Fruit fly (Drosophila melanogaster) whole organism, embryonic: ENCODE data around the gene CG12947.
A peak's percentile ranks its signal among the peaks of the same experiment; 100 is the strongest.

Source experiments
- CG10209 ChIP-seq: fragments of 200-800 bp; sonication (Bioruptor generic); optimal IDR thresholded peaks from 3 replicates; lab custom pipeline; 2017; ENCODE audit warnings: missing biosample characterization, mild to moderate bottlenecking, missing genetic modification characterization, missing genetic modification reagents
- CG10431 ChIP-seq: fragments of 200-800 bp; sonication (Bioruptor generic); optimal IDR thresholded peaks from 3 replicates; lab custom pipeline; 2018; ENCODE audit warnings: missing biosample characterization, mild to moderate bottlenecking, missing genetic modification characterization
- CG11456 ChIP-seq: fragments of 200-800 bp; sonication (Bioruptor generic); IDR thresholded peaks from 3 replicates; pipeline ENCODE4 v1.3.6; 2022; ENCODE audit warnings: missing biosample characterization, missing genetic modification characterization
- CG11723 ChIP-seq: fragments of 200-800 bp; sonication (Bioruptor generic); optimal IDR thresholded peaks from 2 replicates; lab custom pipeline; 2017; ENCODE audit warnings: missing biosample characterization, mild to moderate bottlenecking, missing genetic modification characterization
- CG12236 ChIP-seq: fragments of 200-800 bp; sonication (Bioruptor generic); optimal IDR thresholded peaks from 2 replicates; lab custom pipeline; 2016; ENCODE audit warnings: missing biosample characterization, missing genetic modification characterization
- CG12299 ChIP-seq: fragments of 200-800 bp; sonication (Bioruptor generic); optimal IDR thresholded peaks from 2 replicates; lab custom pipeline; 2018; ENCODE audit warnings: missing biosample characterization, mild to moderate bottlenecking, missing genetic modification characterization
- CG1233 ChIP-seq: fragments of 200-800 bp; sonication (Bioruptor generic); optimal IDR thresholded peaks from 4 replicates; lab custom pipeline; 2018; ENCODE audit warnings: missing biosample characterization, mild to moderate bottlenecking, missing genetic modification characterization
- CG12769 ChIP-seq: fragments of 200-800 bp; sonication (Bioruptor generic); optimal IDR thresholded peaks from 2 replicates; lab custom pipeline; 2019; ENCODE audit warnings: missing biosample characterization, mild to moderate bottlenecking, missing genetic modification characterization, moderate library complexity
- CG13296 ChIP-seq: fragments of 200-800 bp; sonication (Bioruptor generic); optimal IDR thresholded peaks from 3 replicates; lab custom pipeline; 2018; ENCODE audit warnings: missing biosample characterization, mild to moderate bottlenecking, missing genetic modification characterization
- CG14014 ChIP-seq: fragments of 200-800 bp; sonication (Bioruptor generic); IDR thresholded peaks from 2 replicates; pipeline ENCODE4 v1.3.6; 2022; ENCODE audit warnings: missing biosample characterization, missing genetic modification characterization
- CG15011 ChIP-seq: fragments of 200-800 bp; sonication (Bioruptor generic); optimal IDR thresholded peaks from 3 replicates; lab custom pipeline; 2018; ENCODE audit warnings: missing biosample characterization, mild to moderate bottlenecking, missing genetic modification characterization
- CG18599 ChIP-seq: fragments of 200-800 bp; sonication (Bioruptor generic); optimal IDR thresholded peaks from 3 replicates; lab custom pipeline; 2017; ENCODE audit warnings: missing biosample characterization, missing genetic modification characterization, mild to moderate bottlenecking, moderate library complexity, missing genetic modification reagents
- CG2116 ChIP-seq: fragments of 200-800 bp; sonication (Bioruptor generic); optimal IDR thresholded peaks from 3 replicates; lab custom pipeline; 2018; ENCODE audit warnings: missing biosample characterization, mild to moderate bottlenecking, missing genetic modification characterization
- CG2889 ChIP-seq: fragments of 200-800 bp; sonication (Bioruptor generic); IDR thresholded peaks from 3 replicates; pipeline ENCODE4 v1.3.6; 2022; ENCODE audit warnings: missing biosample characterization, missing genetic modification characterization
- CG30403 ChIP-seq: fragments of 200-800 bp; sonication (Bioruptor generic); optimal IDR thresholded peaks from 3 replicates; lab custom pipeline; 2016; ENCODE audit warnings: missing biosample characterization, missing genetic modification characterization
- CG3163 ChIP-seq: fragments of 200-800 bp; sonication (Bioruptor generic); optimal IDR thresholded peaks from 3 replicates; lab custom pipeline; 2016; ENCODE audit warnings: missing biosample characterization, missing genetic modification characterization
- CG43689 ChIP-seq: fragments of 200-800 bp; sonication (Bioruptor generic); IDR thresholded peaks from 2 replicates; pipeline ENCODE4 v1.3.6; 2022; ENCODE audit warnings: missing biosample characterization, missing genetic modification characterization
- CG4730 ChIP-seq: fragments of 200-800 bp; sonication (Bioruptor generic); IDR thresholded peaks from 2 replicates; pipeline ENCODE4 v1.3.6; 2022; ENCODE audit warnings: missing biosample characterization, missing genetic modification characterization
- CG4820 ChIP-seq: fragments of 200-800 bp; sonication (Bioruptor generic); optimal IDR thresholded peaks from 3 replicates; lab custom pipeline; 2016; ENCODE audit warnings: missing biosample characterization, missing genetic modification characterization
- CG6654 ChIP-seq: fragments of 200-800 bp; sonication (Bioruptor generic); optimal IDR thresholded peaks from 2 replicates; lab custom pipeline; 2017; ENCODE audit warnings: missing biosample characterization, mild to moderate bottlenecking, missing genetic modification characterization
- Chrac-16 ChIP-seq: fragments of 200-800 bp; sonication (Bioruptor generic); optimal IDR thresholded peaks from 3 replicates; lab custom pipeline; 2016; ENCODE audit warnings: missing biosample characterization, missing genetic modification characterization
- Dip3 ChIP-seq: fragments of 200-800 bp; sonication (Bioruptor generic); optimal IDR thresholded peaks from 3 replicates; lab custom pipeline; 2016; ENCODE audit warnings: missing biosample characterization, missing genetic modification characterization
- Drgx ChIP-seq: fragments of 200-800 bp; sonication (Bioruptor generic); IDR thresholded peaks from 2 replicates; pipeline ENCODE4 v1.3.6; 2022; ENCODE audit warnings: missing biosample characterization, missing genetic modification characterization
- E2f2 ChIP-seq: fragments of 200-800 bp; sonication (Bioruptor generic); IDR thresholded peaks from 2 replicates; pipeline ENCODE4 v1.3.6; 2022; ENCODE audit warnings: missing biosample characterization, missing genetic modification characterization
- HHEX ChIP-seq: fragments of 200-800 bp; sonication (Bioruptor generic); optimal IDR thresholded peaks from 3 replicates; lab custom pipeline; 2017; ENCODE audit warnings: missing biosample characterization, mild to moderate bottlenecking, missing genetic modification characterization, missing genetic modification reagents
- Lim3 ChIP-seq: fragments of 200-800 bp; sonication (Bioruptor generic); IDR thresholded peaks from 2 replicates; pipeline ENCODE4 v1.3.6; 2022; ENCODE audit warnings: missing biosample characterization, missing genetic modification characterization
- Med ChIP-seq: fragments of 200-800 bp; sonication (Bioruptor generic); peaks from one replicate; lab custom pipeline; 2016; ENCODE audit warnings: missing biosample characterization, missing genetic modification characterization, mild to moderate bottlenecking, inconsistent platforms, moderate library complexity
- NFAT ChIP-seq: fragments of 200-800 bp; sonication (Bioruptor generic); IDR thresholded peaks from 2 replicates; pipeline ENCODE4 v1.3.6; 2022; ENCODE audit warnings: missing biosample characterization, missing genetic modification characterization
- Nf-YC ChIP-seq: fragments of 200-800 bp; optimal IDR thresholded peaks from 3 replicates; lab custom pipeline; 2019; ENCODE audit warnings: missing biosample characterization, mild to moderate bottlenecking, missing genetic modification characterization, moderate library complexity
- Pdp1 ChIP-seq, 2 experiments: fragments of 200-800 bp; sonication (Bioruptor generic); optimal IDR thresholded peaks; 3 replicates each; lab custom pipeline; 2016; ENCODE audit warnings: missing biosample characterization in 2 of 2, missing genetic modification characterization in 2 of 2, mild to moderate bottlenecking in 1 of 2, moderate library complexity in 1 of 2
- Ptx1 ChIP-seq: fragments of 200-800 bp; sonication (Bioruptor generic); IDR thresholded peaks from 2 replicates; pipeline ENCODE4 v1.3.6; 2022; ENCODE audit warnings: missing biosample characterization, missing genetic modification characterization
- Rx ChIP-seq: fragments of 200-800 bp; sonication (Bioruptor generic); IDR thresholded peaks from 2 replicates; pipeline ENCODE4 v1.3.6; 2022; ENCODE audit warnings: missing biosample characterization, missing genetic modification characterization
- Side ChIP-seq: fragments of 200-800 bp; sonication (Bioruptor generic); optimal IDR thresholded peaks from 2 replicates; lab custom pipeline; 2016; ENCODE audit warnings: missing biosample characterization, missing genetic modification characterization
- Sin3A ChIP-seq: fragments of >200 bp; optimal IDR thresholded peaks from 2 replicates; lab custom pipeline; 2018
- Sox100B ChIP-seq: fragments of 200-800 bp; sonication (Bioruptor generic); optimal IDR thresholded peaks from 3 replicates; lab custom pipeline; 2018; ENCODE audit warnings: missing biosample characterization, mild to moderate bottlenecking, missing genetic modification characterization
- Trl ChIP-seq, 3 experiments: fragments of >200 bp in 2 of 3; fragments of 200-800 bp in 1 of 3; sonication (Bioruptor generic) in 1 of 3; optimal IDR thresholded peaks; 2 replicates in 1 of 3; 3 replicates in 2 of 3; lab custom pipeline; 2016 to 2017; ENCODE audit warnings: missing biosample characterization in 1 of 3, missing genetic modification characterization in 1 of 3
- bcd ChIP-seq: fragments of 200-800 bp; sonication (Bioruptor generic); optimal IDR thresholded peaks from 2 replicates; lab custom pipeline; 2017; ENCODE audit warnings: missing biosample characterization, mild to moderate bottlenecking, missing genetic modification characterization
- ftz-f1 ChIP-seq: fragments of 200-800 bp; sonication (Bioruptor generic); optimal IDR thresholded peaks from 2 replicates; lab custom pipeline; 2016; ENCODE audit warnings: missing biosample characterization, missing genetic modification characterization
- gfzf ChIP-seq: fragments of 200-800 bp; sonication (Bioruptor generic); optimal IDR thresholded peaks from 2 replicates; lab custom pipeline; 2016; ENCODE audit warnings: missing biosample characterization, mild to moderate bottlenecking, missing genetic modification characterization, moderate library complexity
- hb ChIP-seq: fragments of 200-800 bp; sonication (Bioruptor generic); IDR thresholded peaks from 3 replicates; pipeline ENCODE4 v1.3.6; 2022; ENCODE audit warnings: missing biosample characterization, missing genetic modification characterization; ENCODE audit not compliant: partially characterized antibody
- klu ChIP-seq: fragments of 200-800 bp; sonication (Bioruptor generic); IDR thresholded peaks from 2 replicates; pipeline ENCODE4 v1.3.6; 2022; ENCODE audit warnings: missing biosample characterization, missing genetic modification characterization
- lbe ChIP-seq: fragments of 200-800 bp; sonication (Bioruptor generic); optimal IDR thresholded peaks from 2 replicates; lab custom pipeline; 2016; ENCODE audit warnings: missing biosample characterization, mild to moderate bottlenecking, missing genetic modification characterization
- luna ChIP-seq: fragments of 200-800 bp; sonication (Bioruptor generic); optimal IDR thresholded peaks from 2 replicates; lab custom pipeline; 2016; ENCODE audit warnings: missing biosample characterization, missing genetic modification characterization
- nerfin-2 ChIP-seq: fragments of 200-800 bp; sonication (Bioruptor generic); IDR thresholded peaks from 2 replicates; pipeline ENCODE4 v1.3.6; 2022; ENCODE audit warnings: missing biosample characterization, missing genetic modification characterization; ENCODE audit not compliant: partially characterized antibody
- nom ChIP-seq: fragments of 200-800 bp; sonication (Bioruptor generic); optimal IDR thresholded peaks from 2 replicates; lab custom pipeline; 2017; ENCODE audit warnings: missing biosample characterization, missing genetic modification characterization, mild to moderate bottlenecking, moderate library complexity, missing genetic modification reagents
- pb ChIP-seq: fragments of 200-800 bp; sonication (Bioruptor generic); optimal IDR thresholded peaks from 3 replicates; lab custom pipeline; 2016; ENCODE audit warnings: missing biosample characterization, missing genetic modification characterization
- pzg ChIP-seq: fragments of 200-800 bp; sonication (Bioruptor generic); optimal IDR thresholded peaks from 3 replicates; lab custom pipeline; 2018; ENCODE audit warnings: missing biosample characterization, mild to moderate bottlenecking, missing genetic modification characterization, moderate library complexity
- sens-2 ChIP-seq: fragments of 200-800 bp; sonication (Bioruptor generic); IDR thresholded peaks from 2 replicates; pipeline ENCODE4 v1.3.6; 2022; ENCODE audit warnings: missing biosample characterization, missing genetic modification characterization
- slbo ChIP-seq: fragments of 200-800 bp; sonication (Bioruptor generic); IDR thresholded peaks from 2 replicates; pipeline ENCODE4 v1.3.6; 2022; ENCODE audit warnings: missing biosample characterization, missing genetic modification characterization
- tap ChIP-seq: fragments of 200-800 bp; optimal IDR thresholded peaks from 3 replicates; lab custom pipeline; 2019; ENCODE audit warnings: missing biosample characterization, mild to moderate bottlenecking, missing genetic modification characterization, moderate library complexity
- tna ChIP-seq: fragments of 200-800 bp; sonication (Bioruptor generic); IDR thresholded peaks from 2 replicates; pipeline ENCODE4 v1.3.6; 2022; ENCODE audit warnings: missing biosample characterization, missing genetic modification characterization; ENCODE audit not compliant: partially characterized antibody
- vvl ChIP-seq: fragments of 200-800 bp; sonication (Bioruptor generic); IDR thresholded peaks from 2 replicates; pipeline ENCODE4 v1.3.6; 2022; ENCODE audit warnings: missing biosample characterization, missing genetic modification characterization
- yki ChIP-seq: fragments of >200 bp; optimal IDR thresholded peaks from 3 replicates; lab custom pipeline; 2018

Gene CG12947

dm6 chr3R:9770127-9770526 is 9.7 kb upstream of the CG12947 start (continued):
- TF ChIP-seq Sin3A (lab: Kevin White, UChicago) (no peak), Trl (optimal IDR thresholded peaks at IDR 0.05; lab: Kevin White, UChicago) (peak in 1 of 2 experiments; percentile 56), Trl (GFP tag; optimal IDR thresholded peaks at IDR 0.05; lab: Kevin White, UChicago) (no peak), tap (tag; lab: Kevin White, UChicago) (no peak), Med (peak; percentile 51), CG4730 (no peak), CG3163 (GFP tag; lab: Kevin White, UChicago) (no peak), CG18599 (GFP tag; lab: Kevin White, UChicago) (no peak), E2f2 (no peak), CG43689 (GFP tag; lab: Robert Waterston, UW) (no peak), vvl (GFP tag; lab: Robert Waterston, UW) (no peak), CG12769 (tag; lab: Kevin White, UChicago) (peak; percentile 80), CG30403 (no peak), hb (GFP tag; lab: Robert Waterston, UW) (no peak), CG10431 (GFP tag; lab: Kevin White, UChicago) (no peak), slbo (GFP tag; lab: Robert Waterston, UW) (no peak), gfzf (GFP tag; lab: Kevin White, UChicago) (no peak), klu (GFP tag; lab: Robert Waterston, UW) (no peak), CG4820 (GFP tag; lab: Kevin White, UChicago) (no peak), CG13296 (no peak), pb (no peak), CG11456 (GFP tag; lab: Robert Waterston, UW) (no peak), bcd (no peak), Side (GFP tag; lab: Kevin White, UChicago) (no peak), NFAT (GFP tag; lab: Robert Waterston, UW) (no peak), nerfin-2 (GFP tag; lab: Robert Waterston, UW) (no peak), CG15011 (no peak), pzg (GFP tag; lab: Kevin White, UChicago) (no peak), HHEX (GFP tag; lab: Kevin White, UChicago) (no peak), Chrac-16 (GFP tag; lab: Kevin White, UChicago) (no peak), luna (no peak), Drgx (GFP tag; lab: Robert Waterston, UW) (no peak), tna (GFP tag; lab: Robert Waterston, UW) (no peak), sens-2 (GFP tag; lab: Robert Waterston, UW) (no peak), Nf-YC (tag; lab: Kevin White, UChicago) (no peak), CG12299 (no peak), CG14014 (GFP tag; lab: Robert Waterston, UW) (no peak), Ptx1 (GFP tag; lab: Robert Waterston, UW) (no peak), CG2889 (GFP tag; lab: Robert Waterston, UW) (no peak), ftz-f1 (GFP tag; lab: Kevin White, UChicago) (peak; percentile 37), Rx (GFP tag; lab: Robert Waterston, UW) (no peak), CG12236 (GFP tag; lab: Kevin White, UChicago) (no peak), CG10209 (no peak), lbe (GFP tag; lab: Kevin White, UChicago) (no peak), yki (lab: Kevin White, UChicago) (no peak), nom (GFP tag; lab: Kevin White, UChicago) (no peak), Lim3 (GFP tag; lab: Robert Waterston, UW) (no peak), CG11723 (GFP tag; lab: Kevin White, UChicago) (no peak), Sox100B (GFP tag; lab: Kevin White, UChicago) (no peak), CG1233 (GFP tag; lab: Kevin White, UChicago) (no peak), Dip3 (GFP tag; lab: Kevin White, UChicago) (no peak), Pdp1 (GFP tag; optimal IDR thresholded peaks at IDR 0.05; lab: Kevin White, UChicago) (peak in 1 of 2 experiments; percentile 97), CG6654 (no peak), CG2116 (GFP tag; lab: Kevin White, UChicago) (no peak)
